Worm (Caenorhabditis elegans): Measurements from ENCODE around the gene str-125.

ce11 chrV:17059987-17060386 lies 15.8 kb downstream of the str-125 start, which contains the start of gene sri-66:
- TF ChIP-seq ref-1 (GFP tag; conservative IDR thresholded peaks at IDR 0.05) (no peak), med-1 (GFP tag; optimal IDR thresholded peaks at IDR 0.05; ENCODE audit: insufficient read depth) (no peak), T22C8.4 (GFP tag; IDR thresholded peaks at IDR 0.05) (no peak), flt-1 (GFP tag; IDR thresholded peaks at IDR 0.05) (no peak)
